Fruit fly (Drosophila melanogaster) whole organism, embryonic: Measurements from ENCODE around the gene CG11307.

ENCODE experiments used
- Adf1 ChIP-seq: fragments of 200-800 bp; sonication (Bioruptor generic); IDR thresholded peaks from 2 replicates; pipeline ENCODE4 v1.3.6; 2022; ENCODE audit warnings: missing biosample characterization, missing genetic modification characterization
- CG10321 ChIP-seq: fragments of 200-800 bp; sonication (Bioruptor generic); IDR thresholded peaks from 2 replicates; pipeline ENCODE4 v1.3.6; 2022; ENCODE audit warnings: missing biosample characterization, missing genetic modification characterization
- CG10979 ChIP-seq: fragments of 200-800 bp; sonication (Bioruptor generic); optimal IDR thresholded peaks from 2 replicates; lab custom pipeline; 2018; ENCODE audit warnings: missing biosample characterization, mild to moderate bottlenecking, missing genetic modification characterization, moderate library complexity
- CG11247 ChIP-seq: fragments of 200-800 bp; sonication (Bioruptor generic); IDR thresholded peaks from 2 replicates; pipeline ENCODE4 v1.3.6; 2022; ENCODE audit warnings: missing biosample characterization, missing genetic modification characterization
- CG13775 ChIP-seq: fragments of 200-800 bp; sonication (Bioruptor generic); optimal IDR thresholded peaks from 3 replicates; lab custom pipeline; 2017; ENCODE audit warnings: missing biosample characterization, mild to moderate bottlenecking, missing genetic modification characterization
- CG1602 ChIP-seq: fragments of 200-800 bp; sonication (Bioruptor generic); optimal IDR thresholded peaks from 3 replicates; lab custom pipeline; 2016; ENCODE audit warnings: missing biosample characterization, missing genetic modification characterization
- CG17328 ChIP-seq: fragments of 200-800 bp; sonication (Bioruptor generic); IDR thresholded peaks from 2 replicates; pipeline ENCODE4 v1.3.6; 2022; ENCODE audit warnings: missing biosample characterization, missing genetic modification characterization
- CG18011 ChIP-seq: fragments of 200-800 bp; sonication (Bioruptor generic); optimal IDR thresholded peaks from 2 replicates; lab custom pipeline; 2017; ENCODE audit warnings: missing biosample characterization, missing genetic modification characterization, mild to moderate bottlenecking, moderate library complexity, missing genotype
- CG18262 ChIP-seq: fragments of 200-800 bp; optimal IDR thresholded peaks from 3 replicates; lab custom pipeline; 2019; ENCODE audit warnings: missing biosample characterization, mild to moderate bottlenecking, missing genetic modification characterization, moderate library complexity
- CG2202 ChIP-seq: fragments of 200-800 bp; sonication (Bioruptor generic); optimal IDR thresholded peaks from 2 replicates; lab custom pipeline; 2018; ENCODE audit warnings: missing biosample characterization, mild to moderate bottlenecking, missing genetic modification characterization
- CG30403 ChIP-seq: fragments of 200-800 bp; sonication (Bioruptor generic); optimal IDR thresholded peaks from 3 replicates; lab custom pipeline; 2016; ENCODE audit warnings: missing biosample characterization, missing genetic modification characterization
- CG34422 ChIP-seq: fragments of 200-800 bp; sonication (Bioruptor generic); IDR thresholded peaks from 3 replicates; pipeline ENCODE4 v1.3.6; 2022; ENCODE audit warnings: missing biosample characterization, missing genetic modification characterization
- CG7745 ChIP-seq: fragments of 200-800 bp; sonication (Bioruptor generic); optimal IDR thresholded peaks from 2 replicates; lab custom pipeline; 2018; ENCODE audit warnings: missing biosample characterization, mild to moderate bottlenecking, missing genetic modification characterization, moderate library complexity
- CG7963 ChIP-seq: fragments of 200-800 bp; sonication (Bioruptor generic); IDR thresholded peaks from 3 replicates; pipeline ENCODE4 v1.3.6; 2022; ENCODE audit warnings: missing biosample characterization, missing genetic modification characterization; ENCODE audit not compliant: partially characterized antibody
- E2f2 ChIP-seq: fragments of 200-800 bp; sonication (Bioruptor generic); IDR thresholded peaks from 2 replicates; pipeline ENCODE4 v1.3.6; 2022; ENCODE audit warnings: missing biosample characterization, missing genetic modification characterization
- Ets65A ChIP-seq: fragments of 200-800 bp; sonication (Bioruptor generic); peaks from one replicate; lab custom pipeline; 2016; ENCODE audit warnings: missing biosample characterization, missing genetic modification characterization
- HLHmδ ChIP-seq: fragments of 200-800 bp; sonication (Bioruptor generic); optimal IDR thresholded peaks from 2 replicates; lab custom pipeline; 2018; ENCODE audit warnings: missing biosample characterization, mild to moderate bottlenecking, missing genetic modification characterization, moderate library complexity
- HmgD ChIP-seq: fragments of 200-800 bp; sonication (Bioruptor generic); optimal IDR thresholded peaks from 3 replicates; lab custom pipeline; 2016; ENCODE audit warnings: missing biosample characterization, missing genetic modification characterization
- Hmr ChIP-seq: fragments of 200-800 bp; sonication (Bioruptor generic); optimal IDR thresholded peaks from 3 replicates; lab custom pipeline; 2017; ENCODE audit warnings: mild to moderate bottlenecking, missing biosample characterization, missing genetic modification reagents, missing genetic modification characterization
- Mad ChIP-seq: fragments of 200-800 bp; sonication (Bioruptor generic); optimal IDR thresholded peaks from 2 replicates; lab custom pipeline; 2016; ENCODE audit warnings: missing biosample characterization, missing genetic modification characterization
- Mrtf ChIP-seq: fragments of 200-800 bp; sonication (Bioruptor generic); IDR thresholded peaks from 3 replicates; pipeline ENCODE4 v1.3.6; 2022; ENCODE audit warnings: missing biosample characterization, missing genetic modification characterization
- Poxn ChIP-seq: fragments of 200-800 bp; sonication (Bioruptor generic); IDR thresholded peaks from 2 replicates; pipeline ENCODE4 v1.3.6; 2022; ENCODE audit warnings: missing biosample characterization, missing genetic modification characterization
- al ChIP-seq: fragments of 200-800 bp; sonication (Bioruptor generic); IDR thresholded peaks from 2 replicates; pipeline ENCODE4 v1.3.6; 2022; ENCODE audit warnings: missing biosample characterization, missing genetic modification characterization
- cad ChIP-seq: fragments of >200 bp; optimal IDR thresholded peaks from 2 replicates; lab custom pipeline; 2017; ENCODE audit warnings: missing biosample characterization, missing genetic modification characterization
- cas ChIP-seq: fragments of 200-800 bp; sonication (Bioruptor generic); IDR thresholded peaks from 2 replicates; pipeline ENCODE4 v1.3.6; 2022; ENCODE audit warnings: missing biosample characterization, missing genetic modification characterization
- caup ChIP-seq: fragments of 200-800 bp; sonication (Bioruptor generic); optimal IDR thresholded peaks from 3 replicates; lab custom pipeline; 2017; ENCODE audit warnings: missing biosample characterization, mild to moderate bottlenecking, missing genetic modification characterization, moderate library complexity; ENCODE audit not compliant: severe bottlenecking
- cg ChIP-seq: fragments of 200-800 bp; sonication (Bioruptor generic); optimal IDR thresholded peaks from 3 replicates; lab custom pipeline; 2019; ENCODE audit warnings: missing biosample characterization, mild to moderate bottlenecking, missing genetic modification characterization, moderate library complexity
- chif ChIP-seq, 2 experiments: fragments of 200-800 bp; sonication (Bioruptor generic); optimal IDR thresholded peaks; 3 replicates each; lab custom pipeline; 2016; ENCODE audit warnings: missing biosample characterization in 2 of 2, missing genetic modification characterization in 2 of 2
- chinmo ChIP-seq: fragments of 200-800 bp; sonication (Bioruptor generic); IDR thresholded peaks from 4 replicates; pipeline ENCODE4 v1.3.6; 2022; ENCODE audit warnings: missing biosample characterization, missing genetic modification characterization; ENCODE audit not compliant: partially characterized antibody
- grau ChIP-seq: fragments of 200-800 bp; optimal IDR thresholded peaks from 3 replicates; lab custom pipeline; 2019; ENCODE audit warnings: missing biosample characterization, mild to moderate bottlenecking, missing genetic modification characterization, moderate library complexity
- hb ChIP-seq: fragments of 200-800 bp; sonication (Bioruptor generic); IDR thresholded peaks from 3 replicates; pipeline ENCODE4 v1.3.6; 2022; ENCODE audit warnings: missing biosample characterization, missing genetic modification characterization; ENCODE audit not compliant: partially characterized antibody
- knrl ChIP-seq: fragments of 200-800 bp; sonication (Bioruptor generic); IDR thresholded peaks from 3 replicates; pipeline ENCODE4 v1.3.6; 2022; ENCODE audit warnings: missing biosample characterization, missing genetic modification characterization; ENCODE audit not compliant: partially characterized antibody
- lov ChIP-seq, 2 experiments: fragments of 200-800 bp in 1 of 2; fragments of >200 bp in 1 of 2; sonication (Bioruptor generic) in 1 of 2; IDR thresholded peaks in 1 of 2; optimal IDR thresholded peaks in 1 of 2; 2 replicates in 1 of 2; 3 replicates in 1 of 2; pipeline versions ENCODE4 v1.3.6 to Lab custom; 2017 to 2022; ENCODE audit warnings: missing biosample characterization in 1 of 2, missing genetic modification characterization in 1 of 2
- luna ChIP-seq: fragments of 200-800 bp; sonication (Bioruptor generic); optimal IDR thresholded peaks from 2 replicates; lab custom pipeline; 2016; ENCODE audit warnings: missing biosample characterization, missing genetic modification characterization
- odd ChIP-seq: fragments of 200-800 bp; sonication (Bioruptor generic); optimal IDR thresholded peaks from 2 replicates; lab custom pipeline; 2017; ENCODE audit warnings: missing biosample characterization, mild to moderate bottlenecking, missing genetic modification characterization
- otp ChIP-seq: fragments of 200-800 bp; sonication (Bioruptor generic); IDR thresholded peaks from 3 replicates; pipeline ENCODE4, ENCODE4 v1.3.6; 2022; ENCODE audit warnings: missing biosample characterization, missing genetic modification characterization
- prd ChIP-seq, 3 experiments: fragments of >200 bp in 2 of 3; fragments of 200-800 bp in 1 of 3; sonication (Bioruptor generic) in 1 of 3; optimal IDR thresholded peaks in 2 of 3; IDR thresholded peaks in 1 of 3; 2 replicates in 2 of 3; 3 replicates in 1 of 3; pipeline versions ENCODE4 v1.3.6 to Lab custom; 2017 to 2022; ENCODE audit warnings: missing biosample characterization in 1 of 3, missing genetic modification characterization in 1 of 3
- ranshi ChIP-seq: fragments of 200-800 bp; sonication (Bioruptor generic); IDR thresholded peaks from 2 replicates; pipeline ENCODE4 v1.3.6; 2022; ENCODE audit warnings: missing biosample characterization, missing genetic modification characterization
- sens ChIP-seq: fragments of 200-800 bp; sonication (Bioruptor generic); peaks from one replicate; lab custom pipeline; 2016; ENCODE audit warnings: missing biosample characterization, missing genetic modification characterization
- stc ChIP-seq: fragments of 200-800 bp; sonication (Bioruptor generic); IDR thresholded peaks from 2 replicates; pipeline ENCODE4 v1.3.6; 2022; ENCODE audit warnings: missing biosample characterization, missing genetic modification characterization
- twi ChIP-seq: fragments of 200-800 bp; optimal IDR thresholded peaks from 2 replicates; lab custom pipeline; 2019; ENCODE audit warnings: missing biosample characterization, mild to moderate bottlenecking, missing genetic modification characterization, moderate library complexity
- vnd ChIP-seq: fragments of 200-800 bp; sonication (Bioruptor generic); IDR thresholded peaks from 3 replicates; pipeline ENCODE4 v1.3.6; 2022; ENCODE audit warnings: missing biosample characterization, missing genetic modification characterization; ENCODE audit not compliant: partially characterized antibody
- zf30C ChIP-seq: fragments of 200-800 bp; sonication (Bioruptor generic); optimal IDR thresholded peaks from 3 replicates; lab custom pipeline; 2018; ENCODE audit warnings: missing biosample characterization, mild to moderate bottlenecking, missing genetic modification characterization

The CG11307 gene

dm6 chr3L:21585397-21585796 is 32.0 kb upstream of the CG11307 start (continued):
- TF ChIP-seq ranshi (GFP tag; lab: Robert Waterston, UW) (0 out of 2 replicates have a peak, but pooled peaks have one; percentile 20), Poxn (GFP tag; lab: Robert Waterston, UW) (no peak), CG10979 (tag; lab: Kevin White, UChicago) (peak; percentile 60)

- TF ChIP-seq vnd (GFP tag; lab: Robert Waterston, UW) = 0 out of 3 replicates have a peak, but pooled peaks have one; percentile 20
- no peak for TF ChIP-seq luna (GFP tag; lab: Kevin White, UChicago)
- TF ChIP-seq lov (optimal IDR thresholded peaks at IDR 0.05; lab: Kevin White, UChicago) = no peak
- TF ChIP-seq lov (GFP tag; IDR thresholded peaks at IDR 0.05; lab: Robert Waterston, UW) = no peak
- TF ChIP-seq caup = no peak
- TF ChIP-seq CG1602 (GFP tag; lab: Kevin White, UChicago) = no peak
Measured at dm6 chr3L:21586528-21586927, 30.9 kb upstream of the CG11307 start, which contains the start of gene TfAP-2. TfAP-2 (plus strand) TSS chr3L:21586828.

- no peak for TF ChIP-seq vnd (GFP tag; lab: Robert Waterston, UW)
- TF ChIP-seq hb (GFP tag; lab: Robert Waterston, UW) = no peak
- no peak for TF ChIP-seq cad (GFP tag; lab: Kevin White, UChicago)
- no peak for TF ChIP-seq CG7745 (tag; lab: Kevin White, UChicago)
- no peak for TF ChIP-seq CG2202 (tag; lab: Kevin White, UChicago)
- no peak for TF ChIP-seq cas (GFP tag; lab: Robert Waterston, UW)
- TF ChIP-seq Mad (GFP tag; lab: Kevin White, UChicago) = no peak
- no peak for TF ChIP-seq HmgD (GFP tag; lab: Kevin White, UChicago)
- peak; percentile 8 for TF ChIP-seq HLHmδ (GFP tag; lab: Kevin White, UChicago)
- 0 out of 3 replicates have a peak, but pooled peaks have one; percentile 49 for TF ChIP-seq CG7963
- no peak for TF ChIP-seq al (GFP tag; lab: Robert Waterston, UW)
- TF ChIP-seq CG10321 = no peak
- TF ChIP-seq CG17328 (GFP tag; lab: Robert Waterston, UW) = no peak
- no peak for TF ChIP-seq Mrtf (GFP tag; lab: Robert Waterston, UW)
Measured at dm6 chr3L:21591247-21591646, 26.2 kb upstream of the CG11307 start.

- TF ChIP-seq odd (GFP tag; lab: Kevin White, UChicago) = no peak
- TF ChIP-seq sens = peak; percentile 74
- TF ChIP-seq Hmr (GFP tag; lab: Kevin White, UChicago) = no peak
- peak; percentile 9 for TF ChIP-seq zf30C (GFP tag; lab: Kevin White, UChicago)
- TF ChIP-seq prd (optimal IDR thresholded peaks at IDR 0.05; lab: Kevin White, UChicago) = no peak
- TF ChIP-seq prd (GFP tag; IDR thresholded peaks at IDR 0.05; lab: Robert Waterston, UW) = peak; percentile 44; the same call in 1 of the 3 replicates
- 0 out of 3 replicates have a peak, but pooled peaks have one; percentile 31 for TF ChIP-seq CG34422
- 0 out of 2 replicates have a peak, but pooled peaks have one; percentile 32 for TF ChIP-seq CG11247 (GFP tag; lab: Robert Waterston, UW)
- TF ChIP-seq knrl = 0 out of 3 replicates have a peak, but pooled peaks have one; percentile 18
- peak; percentile 72 for TF ChIP-seq Ets65A (GFP tag; lab: Kevin White, UChicago)
Measured at dm6 chr3L:21594408-21594807, 23.0 kb upstream of the CG11307 start.

dm6 chr3L:21598337-21598736 is 19.1 kb upstream of the CG11307 start:
- TF ChIP-seq E2f2 = no peak
- no peak for TF ChIP-seq grau (tag; lab: Kevin White, UChicago)
- peak; percentile 86 for TF ChIP-seq Adf1 (GFP tag; lab: Robert Waterston, UW)
- TF ChIP-seq cg (GFP tag; lab: Kevin White, UChicago) = peak; percentile 92
- peak; percentile 51 for TF ChIP-seq CG13775 (GFP tag; lab: Kevin White, UChicago)
- TF ChIP-seq CG18262 (tag; lab: Kevin White, UChicago) = no peak
- no peak for TF ChIP-seq CG18011 (GFP tag; lab: Kevin White, UChicago)
- TF ChIP-seq stc (GFP tag; lab: Robert Waterston, UW) = no peak
- TF ChIP-seq twi (tag; lab: Kevin White, UChicago) = peak; percentile 23
- TF ChIP-seq CG30403 (GFP tag; lab: Kevin White, UChicago) = no peak
- TF ChIP-seq prd (optimal IDR thresholded peaks at IDR 0.05; lab: Kevin White, UChicago) = no peak
- no peak for TF ChIP-seq prd (GFP tag; IDR thresholded peaks at IDR 0.05; lab: Robert Waterston, UW)
- TF ChIP-seq CG10321 = 0 out of 2 replicates have a peak, but pooled peaks have one; percentile 21
- no peak for TF ChIP-seq otp (GFP tag; lab: Robert Waterston, UW)
- 0 out of 4 replicates have a peak, but pooled peaks have one; percentile 45 for TF ChIP-seq chinmo (GFP tag; lab: Robert Waterston, UW)
- TF ChIP-seq chif (GFP tag; optimal IDR thresholded peaks at IDR 0.05; lab: Kevin White, UChicago) = no peak
